Worm (Caenorhabditis elegans) whole organism, L1 larva: ENCODE data around the gene tmem-138.

Experiments
- C04F5.9 ChIP-seq: sonication (generic microtip); optimal IDR thresholded peaks from 2 replicates; lab custom pipeline; 2016; ENCODE audit warnings: missing genetic modification characterization, missing compliant biosample characterization
- C16A3.4 ChIP-seq: fragments of 150-350 bp; optimal IDR thresholded peaks from 2 replicates; lab custom pipeline; 2014; ENCODE audit warnings: missing biosample characterization, missing genetic modification characterization
- F16B12.6 ChIP-seq: fragments of 150-350 bp; optimal IDR thresholded peaks from 2 replicates; lab custom pipeline; 2014; ENCODE audit warnings: missing biosample characterization, missing genetic modification characterization
- Y116A8C.19 ChIP-seq: sonication (generic microtip); optimal IDR thresholded peaks from 2 replicates; lab custom pipeline; 2016; ENCODE audit warnings: missing compliant biosample characterization, missing genetic modification characterization, borderline replicate concordance
- aly-2 ChIP-seq: fragments of 150-350 bp; optimal IDR thresholded peaks from 2 replicates; lab custom pipeline; 2014; ENCODE audit warnings: missing biosample characterization, missing genetic modification characterization
- blmp-1 ChIP-seq: fragments of 150-350 bp; optimal IDR thresholded peaks from 2 replicates; lab custom pipeline; 2014; ENCODE audit warnings: missing biosample characterization, missing genetic modification characterization
- ceh-8 ChIP-seq: fragments of 200-800 bp; sonication (Bioruptor generic); optimal IDR thresholded peaks from 2 replicates; lab custom pipeline; 2018; ENCODE audit warnings: mild to moderate bottlenecking, missing genetic modification characterization, moderate library complexity, missing compliant biosample characterization
- ceh-88 ChIP-seq: fragments of 200-800 bp; sonication (Bioruptor generic); IDR thresholded peaks from 2 replicates; pipeline ENCODE4 v1.3.6; 2022; ENCODE audit warnings: missing genetic modification characterization, missing compliant biosample characterization
- ces-1 ChIP-seq: fragments of 150-350 bp; optimal IDR thresholded peaks from 2 replicates; lab custom pipeline; 2014; ENCODE audit warnings: missing biosample characterization, missing genetic modification reagents, missing genetic modification characterization
- dpl-1 ChIP-seq, 3 experiments: fragments of 150-350 bp in 2 of 3; sonication (generic microtip) in 1 of 3; optimal IDR thresholded peaks; 2 replicates each; lab custom pipeline; 2014 to 2017; ENCODE audit warnings: missing biosample characterization in 3 of 3, missing genetic modification characterization in 3 of 3, missing genetic modification reagents in 3 of 3
- efl-1 ChIP-seq, 4 experiments: fragments of 150-350 bp; optimal IDR thresholded peaks in 3 of 4; peaks in 1 of 4; 1 replicate in 1 of 4; 2 replicates in 3 of 4; lab custom pipeline; 2014; ENCODE audit warnings: missing biosample characterization in 2 of 4, missing genetic modification characterization in 2 of 4, missing genetic modification reagents in 2 of 4
- egl-13 ChIP-seq: sonication (generic microtip); optimal IDR thresholded peaks from 2 replicates; lab custom pipeline; 2016; ENCODE audit warnings: missing genotype, missing genetic modification reagents, missing genetic modification characterization, missing compliant biosample characterization
- egl-27 ChIP-seq, 2 experiments: fragments of 150-350 bp in 1 of 2; sonication (generic microtip); optimal IDR thresholded peaks; 3 replicates each; lab custom pipeline; 2017 to 2018; ENCODE audit warnings: missing biosample characterization in 2 of 2, missing genetic modification characterization in 2 of 2, missing genetic modification reagents in 2 of 2
- elt-2 ChIP-seq: sonication (generic microtip); optimal IDR thresholded peaks from 2 replicates; lab custom pipeline; 2016; ENCODE audit warnings: missing genetic modification characterization, mild to moderate bottlenecking, inconsistent platforms, missing compliant biosample characterization, missing genetic modification reagents
- ets-5 ChIP-seq: fragments of 200-800 bp; sonication (Bioruptor generic); IDR thresholded peaks from 2 replicates; pipeline ENCODE4 v1.3.6; 2022; ENCODE audit warnings: missing genetic modification characterization, missing compliant biosample characterization
- fkh-10 ChIP-seq: sonication (generic microtip); optimal IDR thresholded peaks from 2 replicates; lab custom pipeline; 2017; ENCODE audit warnings: missing biosample characterization, missing genetic modification reagents, missing genetic modification characterization
- fkh-4 ChIP-seq: sonication (generic microtip); optimal IDR thresholded peaks from 2 replicates; lab custom pipeline; 2016; ENCODE audit warnings: missing compliant biosample characterization, missing genetic modification characterization, borderline replicate concordance
- fkh-8 ChIP-seq: sonication (generic microtip); optimal IDR thresholded peaks from 2 replicates; lab custom pipeline; 2016; ENCODE audit warnings: mild to moderate bottlenecking, missing genetic modification characterization, missing compliant biosample characterization
- fos-1 ChIP-seq: fragments of 150-350 bp; optimal IDR thresholded peaks from 2 replicates; lab custom pipeline; 2014; ENCODE audit warnings: missing biosample characterization, missing genetic modification characterization
- grh-1 ChIP-seq: fragments of 200-800 bp; sonication (Bioruptor generic); IDR thresholded peaks from 2 replicates; pipeline ENCODE4 v1.3.6; 2022; ENCODE audit warnings: missing genetic modification reagents, missing genetic modification characterization, missing compliant biosample characterization
- hlh-17 ChIP-seq: fragments of 200-800 bp; sonication (Bioruptor generic); optimal IDR thresholded peaks from 2 replicates; lab custom pipeline; 2018; ENCODE audit warnings: missing genetic modification characterization, mild to moderate bottlenecking, missing compliant biosample characterization, moderate library complexity, borderline replicate concordance
- hlh-4 ChIP-seq: sonication (generic microtip); optimal IDR thresholded peaks from 2 replicates; lab custom pipeline; 2016; ENCODE audit warnings: mild to moderate bottlenecking, missing genetic modification characterization, missing compliant biosample characterization
- hpl-2 ChIP-seq: fragments of 150-350 bp; optimal IDR thresholded peaks from 2 replicates; lab custom pipeline; 2014; ENCODE audit warnings: missing biosample characterization, missing genetic modification reagents, missing genetic modification characterization
- irx-1 ChIP-seq: sonication (generic microtip); optimal IDR thresholded peaks from 2 replicates; lab custom pipeline; 2016; ENCODE audit warnings: missing genetic modification characterization, missing compliant biosample characterization
- lin-13 ChIP-seq: fragments of 150-350 bp; optimal IDR thresholded peaks from 2 replicates; lab custom pipeline; 2014; ENCODE audit warnings: missing biosample characterization, missing genetic modification reagents, missing genetic modification characterization
- lin-14 ChIP-seq: fragments of 200-800 bp; sonication (Bioruptor generic); optimal IDR thresholded peaks from 2 replicates; lab custom pipeline; 2018; ENCODE audit warnings: mild to moderate bottlenecking, missing genetic modification characterization, moderate library complexity, missing compliant biosample characterization
- lin-35 ChIP-seq, 2 experiments: fragments of 150-350 bp; optimal IDR thresholded peaks; 2 replicates each; lab custom pipeline; 2014; ENCODE audit warnings: missing biosample characterization in 2 of 2, missing genetic modification characterization in 2 of 2, missing genetic modification reagents in 2 of 2
- lir-3 ChIP-seq: sonication (generic microtip); optimal IDR thresholded peaks from 2 replicates; lab custom pipeline; 2016; ENCODE audit warnings: mild to moderate bottlenecking, missing genetic modification characterization, moderate library complexity, missing compliant biosample characterization; ENCODE audit not compliant: poor library complexity
- lsy-2 ChIP-seq, 2 experiments: fragments of 150-350 bp; optimal IDR thresholded peaks; 2 replicates each; lab custom pipeline; 2014; ENCODE audit warnings: missing biosample characterization in 2 of 2, missing genetic modification characterization in 2 of 2
- nhr-11 ChIP-seq: fragments of 150-350 bp; optimal IDR thresholded peaks from 2 replicates; lab custom pipeline; 2014; ENCODE audit warnings: missing biosample characterization, missing genetic modification characterization
- nhr-12 ChIP-seq: sonication (generic microtip); optimal IDR thresholded peaks from 2 replicates; lab custom pipeline; 2017; ENCODE audit warnings: missing biosample characterization, missing genetic modification characterization
- nhr-20 ChIP-seq: sonication (generic microtip); optimal IDR thresholded peaks from 2 replicates; lab custom pipeline; 2016; ENCODE audit warnings: mild to moderate bottlenecking, missing genetic modification characterization, missing compliant biosample characterization
- nhr-28 ChIP-seq: fragments of 150-350 bp; optimal IDR thresholded peaks from 2 replicates; lab custom pipeline; 2014; ENCODE audit warnings: missing biosample characterization, missing genetic modification characterization
- nhr-47 ChIP-seq: sonication (generic microtip); optimal IDR thresholded peaks from 2 replicates; lab custom pipeline; 2016; ENCODE audit warnings: mild to moderate bottlenecking, missing genetic modification characterization, moderate library complexity, missing compliant biosample characterization
- nhr-71 ChIP-seq: sonication (generic microtip); optimal IDR thresholded peaks from 2 replicates; lab custom pipeline; 2016; ENCODE audit warnings: mild to moderate bottlenecking, missing genetic modification characterization, moderate library complexity, missing compliant biosample characterization
- nhr-76 ChIP-seq: sonication (generic microtip); optimal IDR thresholded peaks from 2 replicates; lab custom pipeline; 2017; ENCODE audit warnings: missing biosample characterization, missing genetic modification characterization
- nhr-77 ChIP-seq: fragments of 150-350 bp; optimal IDR thresholded peaks from 2 replicates; lab custom pipeline; 2014; ENCODE audit warnings: missing biosample characterization, missing genetic modification characterization
- nhr-84 ChIP-seq: sonication (generic microtip); optimal IDR thresholded peaks from 2 replicates; lab custom pipeline; 2017; ENCODE audit warnings: missing biosample characterization, missing genetic modification characterization
- nhr-90 ChIP-seq: sonication (generic microtip); optimal IDR thresholded peaks from 2 replicates; lab custom pipeline; 2016; ENCODE audit warnings: mild to moderate bottlenecking, missing genetic modification characterization, missing compliant biosample characterization; ENCODE audit not compliant: poor library complexity
- pag-3 ChIP-seq: sonication (generic microtip); optimal IDR thresholded peaks from 2 replicates; lab custom pipeline; 2017; ENCODE audit warnings: missing genetic modification characterization, mild to moderate bottlenecking, missing compliant biosample characterization, antibody characterized with exemption, borderline replicate concordance; ENCODE audit not compliant: insufficient read depth
- pqm-1 ChIP-seq: sonication (generic microtip); optimal IDR thresholded peaks from 3 replicates; lab custom pipeline; 2017; ENCODE audit warnings: missing biosample characterization, missing genetic modification characterization
- rnt-1 ChIP-seq: sonication (generic microtip); optimal IDR thresholded peaks from 2 replicates; lab custom pipeline; 2016; ENCODE audit warnings: mild to moderate bottlenecking, missing genetic modification characterization, moderate library complexity, missing compliant biosample characterization
- snu-23 ChIP-seq: sonication (generic microtip); optimal IDR thresholded peaks from 2 replicates; lab custom pipeline; 2016; ENCODE audit warnings: missing genetic modification characterization, missing compliant biosample characterization
- sup-37 ChIP-seq: fragments of 200-800 bp; sonication (Bioruptor generic); optimal IDR thresholded peaks from 2 replicates; lab custom pipeline; 2018; ENCODE audit warnings: mild to moderate bottlenecking, missing genetic modification characterization, missing compliant biosample characterization
- swsn-7 ChIP-seq: sonication (generic microtip); optimal IDR thresholded peaks from 2 replicates; lab custom pipeline; 2016; ENCODE audit warnings: missing genetic modification characterization, missing compliant biosample characterization
- unc-62 ChIP-seq: fragments of 150-350 bp; optimal IDR thresholded peaks from 2 replicates; lab custom pipeline; 2014; ENCODE audit warnings: missing biosample characterization, missing genetic modification reagents, missing genetic modification characterization
- unc-86 ChIP-seq: sonication (generic microtip); optimal IDR thresholded peaks from 2 replicates; lab custom pipeline; 2016; ENCODE audit warnings: missing genetic modification characterization, missing compliant biosample characterization
- xbp-1 ChIP-seq: sonication (generic microtip); optimal IDR thresholded peaks from 2 replicates; lab custom pipeline; 2016; ENCODE audit warnings: missing genetic modification characterization, missing compliant biosample characterization
- zag-1 ChIP-seq: fragments of 150-350 bp; optimal IDR thresholded peaks from 2 replicates; lab custom pipeline; 2014; ENCODE audit warnings: missing biosample characterization, missing genetic modification characterization
- zip-4 ChIP-seq: fragments of 200-800 bp; sonication (Bioruptor generic); optimal IDR thresholded peaks from 2 replicates; lab custom pipeline; 2018; ENCODE audit warnings: mild to moderate bottlenecking, missing genetic modification characterization, moderate library complexity, missing compliant biosample characterization
- ztf-11 ChIP-seq, 2 experiments: sonication (generic microtip); optimal IDR thresholded peaks; 2 replicates each; lab custom pipeline; 2016 to 2017; ENCODE audit warnings: missing genetic modification characterization in 2 of 2, missing biosample characterization in 1 of 2, missing compliant biosample characterization in 1 of 2
- ztf-4 ChIP-seq: fragments of 150-350 bp; optimal IDR thresholded peaks from 2 replicates; lab custom pipeline; 2014; ENCODE audit warnings: missing biosample characterization, missing genetic modification characterization

Gene tmem-138

DNA sequence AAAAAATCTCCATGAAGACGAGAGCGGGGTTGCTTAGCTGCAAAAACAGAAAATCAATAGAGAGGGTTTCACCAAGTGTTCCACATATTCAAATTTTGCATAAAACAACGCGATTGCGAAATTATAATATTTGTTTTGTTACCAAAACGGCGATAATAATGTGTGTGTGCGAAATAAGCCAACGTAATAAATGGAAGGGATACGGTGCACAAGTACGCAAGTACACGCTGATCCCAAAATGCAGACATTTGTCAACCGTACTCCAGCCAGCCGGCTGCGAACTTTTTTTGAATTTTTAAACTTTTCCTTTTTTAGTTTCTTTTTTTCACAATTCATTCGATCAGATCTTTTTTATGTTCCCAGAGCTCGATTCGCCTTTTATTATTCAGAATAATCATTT, 32.3 kb upstream of the tmem-138 start, which contains the start of gene ire-1 (continued):
- TF ChIP-seq nhr-11 (tag; lab: Kevin White, UChicago): no peak
- no peak for TF ChIP-seq ceh-8 (GFP tag; lab: Kevin White, UChicago)
- TF ChIP-seq efl-1 (optimal IDR thresholded peaks at IDR 0.05; lab: Kevin White, UChicago): peak; percentile 52 to 69
- TF ChIP-seq efl-1 (GFP tag; optimal IDR thresholded peaks at IDR 0.05 in 1 of 2; lab: Kevin White, UChicago): peak; percentile 70 to 95
- TF ChIP-seq egl-27 (tag; optimal IDR thresholded peaks at IDR 0.05; lab: Kevin White, UChicago): no peak
- TF ChIP-seq nhr-84 (tag; lab: Kevin White, UChicago): no peak
- no peak for TF ChIP-seq ztf-4 (tag; lab: Kevin White, UChicago)
- no peak for TF ChIP-seq ztf-11 (tag; optimal IDR thresholded peaks at IDR 0.05; lab: Kevin White, UChicago)
- TF ChIP-seq irx-1 (tag; lab: Kevin White, UChicago): no peak
- peak; percentile 39 for TF ChIP-seq nhr-20 (tag; lab: Kevin White, UChicago)
- no peak for TF ChIP-seq hlh-17 (GFP tag; lab: Kevin White, UChicago)
- TF ChIP-seq pqm-1 (tag; lab: Kevin White, UChicago): no peak
- no peak for TF ChIP-seq hpl-2 (GFP tag; lab: Kevin White, UChicago)
- peak; percentile 15 for TF ChIP-seq zip-4 (GFP tag; lab: Kevin White, UChicago)
- TF ChIP-seq nhr-71: peak; percentile 65
- no peak for TF ChIP-seq lin-13 (GFP tag; lab: Kevin White, UChicago)
- peak; percentile 52 for TF ChIP-seq nhr-47 (tag; lab: Kevin White, UChicago)
- TF ChIP-seq nhr-77 (tag; lab: Kevin White, UChicago): no peak
- no peak for TF ChIP-seq ces-1
- peak; percentile 59 for TF ChIP-seq xbp-1
- no peak for TF ChIP-seq egl-13 (tag; lab: Kevin White, UChicago)
- peak; percentile 49 for TF ChIP-seq blmp-1
- no peak for TF ChIP-seq unc-86 (tag; lab: Kevin White, UChicago)
- TF ChIP-seq fos-1 (tag; lab: Kevin White, UChicago): peak; percentile 35
- TF ChIP-seq nhr-12: no peak
- TF ChIP-seq rnt-1 (tag; lab: Kevin White, UChicago): peak; percentile 44
- no peak for TF ChIP-seq fkh-10
- peak; percentile 81 for TF ChIP-seq C16A3.4 (tag; lab: Kevin White, UChicago)
- TF ChIP-seq nhr-90 (tag; lab: Kevin White, UChicago): no peak
- TF ChIP-seq Y116A8C.19: no peak
- peak; percentile 54 to 75 (median 70) for TF ChIP-seq dpl-1 (GFP tag; optimal IDR thresholded peaks at IDR 0.05; lab: Kevin White, UChicago)
- TF ChIP-seq lin-35 (GFP tag; optimal IDR thresholded peaks at IDR 0.05; lab: Kevin White, UChicago): peak; percentile 71 to 88
- no peak for TF ChIP-seq pag-3 (tag; lab: Kevin White, UChicago)
- TF ChIP-seq sup-37 (GFP tag; lab: Kevin White, UChicago): no peak
- TF ChIP-seq grh-1 (GFP tag; lab: Robert Waterston, UW): no peak
- no peak for TF ChIP-seq zag-1
- no peak for TF ChIP-seq fkh-4
- no peak for TF ChIP-seq C04F5.9 (tag; lab: Kevin White, UChicago)
- TF ChIP-seq lsy-2 (tag; optimal IDR thresholded peaks at IDR 0.05; lab: Kevin White, UChicago): peak; percentile 98 to 100
- TF ChIP-seq hlh-4: no peak
- no peak for TF ChIP-seq ceh-88
- TF ChIP-seq nhr-76 (tag; lab: Kevin White, UChicago): no peak
- peak; percentile 72 for TF ChIP-seq snu-23 (GFP tag; lab: Kevin White, UChicago)
- no peak for TF ChIP-seq aly-2 (tag; lab: Kevin White, UChicago)
- TF ChIP-seq swsn-7: peak; percentile 50
- TF ChIP-seq elt-2 (tag; lab: Kevin White, UChicago): no peak
- TF ChIP-seq nhr-28: no peak
- peak; percentile 48 for TF ChIP-seq fkh-8 (tag; lab: Kevin White, UChicago)
- peak; percentile 85 for TF ChIP-seq F16B12.6
- peak; percentile 47 for TF ChIP-seq lin-14 (GFP tag; lab: Kevin White, UChicago)
- TF ChIP-seq unc-62 (GFP tag; lab: Kevin White, UChicago): no peak
- TF ChIP-seq lir-3 (tag; lab: Kevin White, UChicago): no peak
- TF ChIP-seq ets-5: no peak
